Fruit fly (Drosophila melanogaster) whole organism, embryonic: ENCODE data around the gene CG43850.

Experiments
- Atf6 ChIP-seq: fragments of 200-800 bp; sonication (Bioruptor generic); IDR thresholded peaks from 2 replicates; pipeline ENCODE4 v1.3.6; 2022; ENCODE audit warnings: missing biosample characterization, missing genetic modification characterization
- Bdp1 ChIP-seq: fragments of 200-800 bp; sonication (Bioruptor generic); optimal IDR thresholded peaks from 3 replicates; lab custom pipeline; 2016; ENCODE audit warnings: missing biosample characterization, missing genetic modification characterization
- Blimp-1 ChIP-seq: fragments of 200-800 bp; sonication (Bioruptor generic); optimal IDR thresholded peaks from 3 replicates; lab custom pipeline; 2018; ENCODE audit warnings: missing biosample characterization, missing genetic modification characterization, mild to moderate bottlenecking, moderate library complexity, missing genetic modification reagents
- C15 ChIP-seq: fragments of 200-800 bp; sonication (Bioruptor generic); IDR thresholded peaks from 3 replicates; pipeline ENCODE4 v1.3.6; 2022; ENCODE audit warnings: missing biosample characterization, missing genetic modification characterization
- CG10147 ChIP-seq: fragments of 200-800 bp; sonication (Bioruptor generic); optimal IDR thresholded peaks from 2 replicates; lab custom pipeline; 2019; ENCODE audit warnings: missing biosample characterization, mild to moderate bottlenecking, missing genetic modification characterization, moderate library complexity
- CG10321 ChIP-seq: fragments of 200-800 bp; sonication (Bioruptor generic); IDR thresholded peaks from 2 replicates; pipeline ENCODE4 v1.3.6; 2022; ENCODE audit warnings: missing biosample characterization, missing genetic modification characterization
- CG12155 ChIP-seq: fragments of 200-800 bp; sonication (Bioruptor generic); optimal IDR thresholded peaks from 3 replicates; lab custom pipeline; 2016; ENCODE audit warnings: missing biosample characterization, missing genetic modification characterization
- CG15601 ChIP-seq: fragments of 200-800 bp; sonication (Bioruptor generic); optimal IDR thresholded peaks from 3 replicates; lab custom pipeline; 2019; ENCODE audit warnings: missing biosample characterization, mild to moderate bottlenecking, missing genetic modification characterization, moderate library complexity
- CG1647 ChIP-seq: fragments of 200-800 bp; sonication (Bioruptor generic); optimal IDR thresholded peaks from 3 replicates; lab custom pipeline; 2016; ENCODE audit warnings: missing biosample characterization, missing genetic modification characterization
- CG17328 ChIP-seq: fragments of 200-800 bp; sonication (Bioruptor generic); IDR thresholded peaks from 2 replicates; pipeline ENCODE4 v1.3.6; 2022; ENCODE audit warnings: missing biosample characterization, missing genetic modification characterization
- CG17359 ChIP-seq: fragments of 200-800 bp; sonication (Bioruptor generic); optimal IDR thresholded peaks from 3 replicates; lab custom pipeline; 2018; ENCODE audit warnings: missing biosample characterization, mild to moderate bottlenecking, missing genetic modification characterization, moderate library complexity
- CG17912 ChIP-seq: fragments of 200-800 bp; sonication (Bioruptor generic); optimal IDR thresholded peaks from 2 replicates; lab custom pipeline; 2018; ENCODE audit warnings: missing biosample characterization, mild to moderate bottlenecking, missing genetic modification characterization
- CG18476 ChIP-seq: fragments of 200-800 bp; sonication (Bioruptor generic); optimal IDR thresholded peaks from 2 replicates; lab custom pipeline; 2016; ENCODE audit warnings: missing biosample characterization, mild to moderate bottlenecking, missing genetic modification characterization
- CG32767 ChIP-seq: fragments of 200-800 bp; sonication (Bioruptor generic); IDR thresholded peaks from 2 replicates; pipeline ENCODE4 v1.3.6; 2022; ENCODE audit warnings: missing biosample characterization, missing genetic modification characterization
- CG33213 ChIP-seq: fragments of 200-800 bp; sonication (Bioruptor generic); optimal IDR thresholded peaks from 3 replicates; lab custom pipeline; 2016; ENCODE audit warnings: missing biosample characterization, missing genetic modification characterization
- CG33557 ChIP-seq: fragments of 200-800 bp; sonication (Bioruptor generic); optimal IDR thresholded peaks from 2 replicates; lab custom pipeline; 2019; ENCODE audit warnings: missing biosample characterization, mild to moderate bottlenecking, missing genetic modification characterization, moderate library complexity
- CG3726 ChIP-seq: fragments of 200-800 bp; sonication (Bioruptor generic); IDR thresholded peaks from 3 replicates; pipeline ENCODE4, ENCODE4 v1.3.6; 2022; ENCODE audit warnings: missing biosample characterization, missing genetic modification characterization
- CG4854 ChIP-seq: fragments of 200-800 bp; sonication (Bioruptor generic); optimal IDR thresholded peaks from 2 replicates; lab custom pipeline; 2016; ENCODE audit warnings: missing biosample characterization, missing genetic modification characterization, inconsistent platforms
- CG6272 ChIP-seq: fragments of 200-800 bp; sonication (Bioruptor generic); IDR thresholded peaks from 2 replicates; pipeline ENCODE4 v1.3.6; 2022; ENCODE audit warnings: missing biosample characterization, missing genetic modification characterization
- CG7786 ChIP-seq: fragments of 200-800 bp; sonication (Bioruptor generic); optimal IDR thresholded peaks from 2 replicates; lab custom pipeline; 2016; ENCODE audit warnings: missing biosample characterization, missing genetic modification characterization
- CTCF ChIP-seq: fragments of 200-800 bp; sonication (Bioruptor generic); optimal IDR thresholded peaks from 2 replicates; lab custom pipeline; 2017; ENCODE audit warnings: missing biosample characterization, mild to moderate bottlenecking, missing genetic modification characterization, moderate library complexity
- Chrac-16 ChIP-seq: fragments of 200-800 bp; sonication (Bioruptor generic); optimal IDR thresholded peaks from 3 replicates; lab custom pipeline; 2016; ENCODE audit warnings: missing biosample characterization, missing genetic modification characterization
- Doc3 ChIP-seq: fragments of 200-800 bp; sonication (Bioruptor generic); IDR thresholded peaks from 3 replicates; pipeline ENCODE4 v1.3.6; 2022; ENCODE audit warnings: missing biosample characterization, missing genetic modification characterization; ENCODE audit not compliant: partially characterized antibody
- Neu2 ChIP-seq: fragments of 200-800 bp; sonication (Bioruptor generic); optimal IDR thresholded peaks from 3 replicates; lab custom pipeline; 2016; ENCODE audit warnings: missing biosample characterization, missing genetic modification characterization, borderline replicate concordance
- PHDP ChIP-seq: fragments of 200-800 bp; sonication (Bioruptor generic); optimal IDR thresholded peaks from 3 replicates; lab custom pipeline; 2018; ENCODE audit warnings: missing biosample characterization, mild to moderate bottlenecking, missing genetic modification characterization, moderate library complexity
- TFAM ChIP-seq: fragments of 200-800 bp; sonication (Bioruptor generic); optimal IDR thresholded peaks from 2 replicates; lab custom pipeline; 2017; ENCODE audit warnings: missing biosample characterization, missing genetic modification characterization, inconsistent platforms
- Taf1 ChIP-seq: fragments of 200-800 bp; sonication (Bioruptor generic); IDR thresholded peaks from 2 replicates; pipeline ENCODE4 v1.3.6; 2022; ENCODE audit warnings: missing biosample characterization, missing genetic modification characterization
- Xbp1 ChIP-seq: fragments of 200-800 bp; sonication (Bioruptor generic); optimal IDR thresholded peaks from 3 replicates; lab custom pipeline; 2016; ENCODE audit warnings: missing biosample characterization, mild to moderate bottlenecking, missing genetic modification characterization
- aop ChIP-seq: fragments of 200-800 bp; sonication (Bioruptor generic); IDR thresholded peaks from 2 replicates; pipeline ENCODE4 v1.3.6; 2022; ENCODE audit warnings: missing biosample characterization, missing genetic modification characterization
- bowl ChIP-seq: fragments of 200-800 bp; sonication (Bioruptor generic); IDR thresholded peaks from 2 replicates; pipeline ENCODE4 v1.3.6; 2022; ENCODE audit warnings: missing biosample characterization, missing genetic modification characterization
- croc ChIP-seq: fragments of 200-800 bp; sonication (Bioruptor generic); conservative IDR thresholded peaks from 3 replicates; pipeline ENCODE4 v1.3.6; 2022; ENCODE audit warnings: missing biosample characterization, missing genetic modification characterization
- dimm ChIP-seq: fragments of 200-800 bp; sonication (Bioruptor generic); IDR thresholded peaks from 2 replicates; pipeline ENCODE4 v1.3.6; 2022; ENCODE audit warnings: missing biosample characterization, missing genetic modification characterization
- disco-r ChIP-seq: fragments of 200-800 bp; sonication (Bioruptor generic); optimal IDR thresholded peaks from 2 replicates; lab custom pipeline; 2016; ENCODE audit warnings: missing biosample characterization, missing genetic modification characterization
- gcm2 ChIP-seq: fragments of 200-800 bp; sonication (Bioruptor generic); optimal IDR thresholded peaks from 2 replicates; lab custom pipeline; 2016; ENCODE audit warnings: missing biosample characterization, missing genetic modification characterization
- h ChIP-seq: fragments of >200 bp; optimal IDR thresholded peaks from 2 replicates; lab custom pipeline; 2017
- inv ChIP-seq: fragments of 200-800 bp; sonication (Bioruptor generic); IDR thresholded peaks from 2 replicates; pipeline ENCODE4 v1.3.6; 2022; ENCODE audit warnings: missing biosample characterization, missing genetic modification characterization; ENCODE audit not compliant: partially characterized antibody
- jumu ChIP-seq: fragments of 200-800 bp; sonication (Bioruptor generic); optimal IDR thresholded peaks from 3 replicates; lab custom pipeline; 2016; ENCODE audit warnings: missing biosample characterization, missing genetic modification characterization
- mam ChIP-seq: fragments of 200-800 bp; sonication (Bioruptor generic); optimal IDR thresholded peaks from 3 replicates; lab custom pipeline; 2016; ENCODE audit warnings: missing biosample characterization, missing genetic modification characterization
- nerfin-1 ChIP-seq: fragments of 200-800 bp; sonication (Bioruptor generic); optimal IDR thresholded peaks from 3 replicates; lab custom pipeline; 2019; ENCODE audit warnings: missing biosample characterization, mild to moderate bottlenecking, missing genetic modification characterization, moderate library complexity
- pita ChIP-seq: fragments of 200-800 bp; sonication (Bioruptor generic); optimal IDR thresholded peaks from 2 replicates; lab custom pipeline; 2017; ENCODE audit warnings: missing biosample characterization, mild to moderate bottlenecking, missing genetic modification characterization
- pros ChIP-seq: fragments of 200-800 bp; sonication (Bioruptor generic); optimal IDR thresholded peaks from 3 replicates; lab custom pipeline; 2019; ENCODE audit warnings: missing biosample characterization, mild to moderate bottlenecking, missing genetic modification characterization, moderate library complexity
- psq ChIP-seq: fragments of 200-800 bp; sonication (Bioruptor generic); optimal IDR thresholded peaks from 2 replicates; lab custom pipeline; 2017; ENCODE audit warnings: missing biosample characterization, missing genetic modification characterization
- pum ChIP-seq: fragments of 200-800 bp; sonication (Bioruptor generic); optimal IDR thresholded peaks from 2 replicates; lab custom pipeline; 2016; ENCODE audit warnings: missing biosample characterization, missing genetic modification characterization
- repo ChIP-seq: fragments of 200-800 bp; sonication (Bioruptor generic); optimal IDR thresholded peaks from 2 replicates; lab custom pipeline; 2016; ENCODE audit warnings: missing biosample characterization, missing genetic modification characterization
- ro ChIP-seq: fragments of 200-800 bp; sonication (Bioruptor generic); IDR thresholded peaks from 2 replicates; pipeline ENCODE4 v1.3.6; 2022; ENCODE audit warnings: missing biosample characterization, missing genetic modification characterization
- sc ChIP-seq, 3 experiments: fragments of >200 bp in 2 of 3; fragments of 200-800 bp in 1 of 3; sonication (Bioruptor generic) in 1 of 3; optimal IDR thresholded peaks; 2 replicates in 2 of 3; 3 replicates in 1 of 3; lab custom pipeline; 2017; ENCODE audit warnings: mild to moderate bottlenecking in 1 of 3, missing biosample characterization in 1 of 3, missing genetic modification characterization in 1 of 3, missing genetic modification reagents in 1 of 3
- sna ChIP-seq: fragments of 200-800 bp; sonication (Bioruptor generic); IDR thresholded peaks from 2 replicates; pipeline ENCODE4 v1.3.6; 2022; ENCODE audit warnings: missing biosample characterization, missing genetic modification characterization; ENCODE audit not compliant: partially characterized antibody
- so ChIP-seq: fragments of 200-800 bp; sonication (Bioruptor generic); IDR thresholded peaks from 3 replicates; pipeline ENCODE4 v1.3.6; 2022; ENCODE audit warnings: missing biosample characterization, missing genetic modification characterization
- sob ChIP-seq: fragments of 200-800 bp; sonication (Bioruptor generic); IDR thresholded peaks from 2 replicates; pipeline ENCODE4 v1.3.6; 2022; ENCODE audit warnings: missing biosample characterization, missing genetic modification characterization
- tll ChIP-seq, 2 experiments: fragments of 200-800 bp in 1 of 2; fragments of >200 bp in 1 of 2; sonication (Bioruptor generic) in 1 of 2; optimal IDR thresholded peaks; 2 replicates each; lab custom pipeline; 2017 to 2019; ENCODE audit warnings: missing biosample characterization in 2 of 2, missing genetic modification characterization in 2 of 2, mild to moderate bottlenecking in 1 of 2, moderate library complexity in 1 of 2
- usp ChIP-seq: fragments of >200 bp; optimal IDR thresholded peaks from 2 replicates; lab custom pipeline; 2017; ENCODE audit warnings: missing biosample characterization, missing genetic modification characterization
- wor ChIP-seq: fragments of 200-800 bp; sonication (Bioruptor generic); IDR thresholded peaks from 2 replicates; pipeline ENCODE4 v1.3.6; 2022; ENCODE audit warnings: missing biosample characterization, missing genetic modification characterization

CG43850 gene

DNA sequence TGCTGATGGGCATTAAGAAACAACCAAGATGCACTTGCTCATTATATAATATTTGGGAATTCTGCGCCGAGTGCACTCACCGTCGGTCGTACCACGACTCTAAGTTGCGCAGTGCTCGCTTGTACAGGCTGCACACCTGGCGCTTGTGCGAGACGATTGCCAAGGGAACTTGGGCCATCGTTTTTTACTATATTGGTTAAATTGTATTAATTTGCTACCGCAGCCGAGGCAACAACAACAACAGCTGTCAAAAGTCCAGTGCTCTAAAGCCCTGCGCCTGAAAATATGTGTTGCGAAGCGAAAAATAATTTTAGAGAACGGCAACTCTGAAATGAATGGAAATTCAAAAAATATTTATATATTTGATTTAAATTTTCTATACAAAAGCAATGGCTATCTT lies 44.5 kb upstream of the CG43850 start, which contains the start of gene ND-B22 (continued):
- TF ChIP-seq CG7786 (GFP tag; lab: Kevin White, UChicago) (peak; percentile 5), gcm2 (GFP tag; lab: Kevin White, UChicago) (no peak), CG33557 (GFP tag; lab: Kevin White, UChicago) (no peak), dimm (GFP tag; lab: Robert Waterston, UW) (no peak), pita (GFP tag; lab: Kevin White, UChicago) (no peak), CG17328 (GFP tag; lab: Robert Waterston, UW) (no peak), CG15601 (tag; lab: Kevin White, UChicago) (peak; percentile 52), Blimp-1 (GFP tag; lab: Kevin White, UChicago) (no peak), CTCF (GFP tag; lab: Kevin White, UChicago) (peak; percentile 8), CG33213 (GFP tag; lab: Kevin White, UChicago) (peak; percentile 30), aop (GFP tag; lab: Robert Waterston, UW) (no peak), Doc3 (GFP tag; lab: Robert Waterston, UW) (no peak), bowl (GFP tag; lab: Robert Waterston, UW) (no peak), CG32767 (GFP tag; lab: Robert Waterston, UW) (no peak), CG4854 (no peak), mam (GFP tag; lab: Kevin White, UChicago) (peak; percentile 58), croc (GFP tag; lab: Robert Waterston, UW) (no peak), nerfin-1 (tag; lab: Kevin White, UChicago) (no peak), jumu (GFP tag; lab: Kevin White, UChicago) (no peak), psq (GFP tag; lab: Kevin White, UChicago) (no peak), CG6272 (GFP tag; lab: Robert Waterston, UW) (no peak), Xbp1 (GFP tag; lab: Kevin White, UChicago) (peak; percentile 55), pum (peak; percentile 26), Chrac-16 (GFP tag; lab: Kevin White, UChicago) (peak; percentile 15), CG10321 (no peak), CG10147 (peak; percentile 17), so (no peak), disco-r (GFP tag; lab: Kevin White, UChicago) (no peak), CG1647 (GFP tag; lab: Kevin White, UChicago) (peak; percentile 54), sna (peak; percentile 43; the same call in 1 of the 2 replicates), Taf1 (GFP tag; lab: Robert Waterston, UW) (no peak), TFAM (GFP tag; lab: Kevin White, UChicago) (no peak), wor (no peak), inv (GFP tag; lab: Robert Waterston, UW) (no peak; the same call in 1 of the 2 replicates), Atf6 (GFP tag; lab: Robert Waterston, UW) (0 out of 2 replicates have a peak, but pooled peaks have one; percentile 13), CG3726 (GFP tag; lab: Robert Waterston, UW) (no peak), sc (optimal IDR thresholded peaks at IDR 0.05; lab: Kevin White, UChicago) (no peak), sc (GFP tag; optimal IDR thresholded peaks at IDR 0.05; lab: Kevin White, UChicago) (no peak), pros (GFP tag; lab: Kevin White, UChicago) (no peak), h (lab: Kevin White, UChicago) (no peak), ro (GFP tag; lab: Robert Waterston, UW) (no peak), PHDP (peak; percentile 24), CG18476 (GFP tag; lab: Kevin White, UChicago) (peak; percentile 1), CG17912 (GFP tag; lab: Kevin White, UChicago) (no peak), Neu2 (GFP tag; lab: Kevin White, UChicago) (no peak), Bdp1 (GFP tag; lab: Kevin White, UChicago) (peak; percentile 66), usp (no peak), CG12155 (GFP tag; lab: Kevin White, UChicago) (peak; percentile 51), repo (peak; percentile 8), CG17359 (peak; percentile 25), sob (GFP tag; lab: Robert Waterston, UW) (peak; percentile 66), tll (GFP tag; optimal IDR thresholded peaks at IDR 0.05; lab: Kevin White, UChicago) (no peak), C15 (GFP tag; lab: Robert Waterston, UW) (no peak)
